Worm (Caenorhabditis elegans) whole organism, L3 larva: ENCODE results near the gene K02E2.11.

ENCODE experiments used
- aly-2 ChIP-seq: fragments of 150-350 bp; optimal IDR thresholded peaks from 2 replicates; lab custom pipeline; 2014; ENCODE audit warnings: missing biosample characterization, missing genetic modification characterization
- ama-1 ChIP-seq: fragments of 150-350 bp; optimal IDR thresholded peaks from 2 replicates; lab custom pipeline; 2018
- ceh-28 ChIP-seq: fragments of 150-350 bp; optimal IDR thresholded peaks from 2 replicates; lab custom pipeline; 2014; ENCODE audit warnings: missing biosample characterization, missing genetic modification reagents, missing genetic modification characterization
- ceh-9 ChIP-seq: sonication (generic microtip); optimal IDR thresholded peaks from 2 replicates; lab custom pipeline; 2018; ENCODE audit warnings: missing biosample characterization, missing genetic modification characterization
- daf-12 ChIP-seq: fragments of 150-350 bp; optimal IDR thresholded peaks from 2 replicates; lab custom pipeline; 2014; ENCODE audit warnings: missing biosample characterization, missing genetic modification reagents, missing genetic modification characterization
- egl-27 ChIP-seq: sonication (generic microtip); optimal IDR thresholded peaks from 4 replicates; lab custom pipeline; 2017; ENCODE audit warnings: missing biosample characterization, missing genetic modification reagents, missing genetic modification characterization
- elt-1 ChIP-seq: fragments of 150-350 bp; optimal IDR thresholded peaks from 2 replicates; lab custom pipeline; 2014; ENCODE audit warnings: missing biosample characterization, missing genetic modification characterization
- elt-2 ChIP-seq: sonication (generic microtip); optimal IDR thresholded peaks from 2 replicates; lab custom pipeline; 2016; ENCODE audit warnings: missing genetic modification reagents, mild to moderate bottlenecking, missing genetic modification characterization, missing compliant biosample characterization
- elt-3 ChIP-seq, 3 experiments: fragments of 150-350 bp in 1 of 3; sonication (generic microtip) in 2 of 3; optimal IDR thresholded peaks; 2 replicates in 2 of 3; 4 replicates in 1 of 3; lab custom pipeline; 2014 to 2017; ENCODE audit warnings: missing biosample characterization in 3 of 3, missing genetic modification characterization in 3 of 3
- eor-1 ChIP-seq, 2 experiments: fragments of 150-350 bp; optimal IDR thresholded peaks; 2 replicates each; lab custom pipeline; 2014 to 2018; ENCODE audit warnings: missing biosample characterization in 2 of 2, missing genetic modification characterization in 2 of 2
- fkh-10 ChIP-seq: sonication (generic microtip); optimal IDR thresholded peaks from 2 replicates; lab custom pipeline; 2017; ENCODE audit warnings: missing biosample characterization, missing genetic modification reagents, missing genetic modification characterization
- fos-1 ChIP-seq: fragments of 150-350 bp; optimal IDR thresholded peaks from 2 replicates; lab custom pipeline; 2014; ENCODE audit warnings: missing biosample characterization, missing genetic modification characterization
- hmg-11 ChIP-seq: sonication (generic microtip); optimal IDR thresholded peaks from 2 replicates; lab custom pipeline; 2016; ENCODE audit warnings: missing genetic modification characterization, missing compliant biosample characterization
- jun-1 ChIP-seq: fragments of 150-350 bp; optimal IDR thresholded peaks from 2 replicates; lab custom pipeline; 2014; ENCODE audit warnings: missing biosample characterization, missing genetic modification reagents, missing genetic modification characterization
- lin-15B ChIP-seq: fragments of 150-350 bp; optimal IDR thresholded peaks from 2 replicates; lab custom pipeline; 2014; ENCODE audit warnings: missing biosample characterization, missing genetic modification characterization
- lin-39 ChIP-seq: fragments of 150-350 bp; optimal IDR thresholded peaks from 2 replicates; lab custom pipeline; 2018; ENCODE audit warnings: missing biosample characterization, missing genetic modification reagents, missing genetic modification characterization
- lsy-12 ChIP-seq: sonication (generic microtip); optimal IDR thresholded peaks from 2 replicates; lab custom pipeline; 2016; ENCODE audit warnings: mild to moderate bottlenecking, missing genetic modification characterization, missing compliant biosample characterization
- mdl-1 ChIP-seq: fragments of 150-350 bp; optimal IDR thresholded peaks from 2 replicates; lab custom pipeline; 2014; ENCODE audit warnings: missing biosample characterization, missing genetic modification characterization
- mml-1 ChIP-seq: fragments of 150-350 bp; sonication (generic microtip); optimal IDR thresholded peaks from 3 replicates; lab custom pipeline; 2014; ENCODE audit warnings: missing biosample characterization, missing genetic modification characterization
- nfya-1 ChIP-seq: sonication (generic microtip); optimal IDR thresholded peaks from 2 replicates; lab custom pipeline; 2017; ENCODE audit warnings: missing genetic modification characterization, mild to moderate bottlenecking, missing compliant biosample characterization, antibody characterized with exemption, moderate library complexity; ENCODE audit not compliant: insufficient read depth
- nhr-11 ChIP-seq: fragments of 150-350 bp; optimal IDR thresholded peaks from 2 replicates; lab custom pipeline; 2014; ENCODE audit warnings: missing biosample characterization, missing genetic modification characterization
- nhr-12 ChIP-seq: fragments of 150-350 bp; optimal IDR thresholded peaks from 2 replicates; lab custom pipeline; 2014; ENCODE audit warnings: missing biosample characterization, missing genetic modification characterization
- nhr-23 ChIP-seq: fragments of 150-350 bp; optimal IDR thresholded peaks from 2 replicates; lab custom pipeline; 2014; ENCODE audit warnings: missing biosample characterization, missing genetic modification reagents, missing genetic modification characterization
- nhr-25 ChIP-seq: sonication (generic microtip); optimal IDR thresholded peaks from 2 replicates; lab custom pipeline; 2017; ENCODE audit warnings: missing biosample characterization, missing genetic modification characterization
- nhr-28 ChIP-seq: fragments of 150-350 bp; optimal IDR thresholded peaks from 2 replicates; lab custom pipeline; 2014; ENCODE audit warnings: missing biosample characterization, missing genetic modification characterization
- nhr-67 ChIP-seq: fragments of 150-350 bp; optimal IDR thresholded peaks from 2 replicates; lab custom pipeline; 2014; ENCODE audit warnings: missing biosample characterization, missing genetic modification characterization
- nhr-77 ChIP-seq: fragments of 150-350 bp; optimal IDR thresholded peaks from 2 replicates; lab custom pipeline; 2014; ENCODE audit warnings: missing biosample characterization, missing genetic modification characterization
- pha-4 ChIP-seq: fragments of 150-350 bp; optimal IDR thresholded peaks from 2 replicates; lab custom pipeline; 2014; ENCODE audit warnings: missing biosample characterization, missing genetic modification reagents, missing genetic modification characterization
- pqm-1 ChIP-seq: fragments of 150-350 bp; optimal IDR thresholded peaks from 2 replicates; lab custom pipeline; 2017; ENCODE audit warnings: missing biosample characterization, missing genetic modification characterization, inconsistent platforms
- sea-2 ChIP-seq: fragments of 150-350 bp; sonication (generic microtip); optimal IDR thresholded peaks from 4 replicates; lab custom pipeline; 2014; ENCODE audit warnings: missing biosample characterization, missing genetic modification reagents, missing genetic modification characterization
- skn-1 ChIP-seq: fragments of 150-350 bp; optimal IDR thresholded peaks from 2 replicates; lab custom pipeline; 2014; ENCODE audit warnings: missing biosample characterization, missing genetic modification characterization
- snpc-4 ChIP-seq: fragments of 150-350 bp; optimal IDR thresholded peaks from 2 replicates; lab custom pipeline; 2014; ENCODE audit warnings: missing biosample characterization, missing genetic modification characterization
- tbx-2 ChIP-seq: sonication (generic microtip); optimal IDR thresholded peaks from 2 replicates; lab custom pipeline; 2016; ENCODE audit warnings: mild to moderate bottlenecking, missing genetic modification characterization, missing compliant biosample characterization
- unc-39 ChIP-seq: sonication (generic microtip); optimal IDR thresholded peaks from 4 replicates; lab custom pipeline; 2017; ENCODE audit warnings: missing biosample characterization, missing genetic modification characterization
- unc-62 ChIP-seq: fragments of 150-350 bp; sonication (generic microtip); optimal IDR thresholded peaks from 4 replicates; lab custom pipeline; 2014; ENCODE audit warnings: missing biosample characterization, missing genetic modification reagents, missing genetic modification characterization
- ztf-11 ChIP-seq: fragments of 150-350 bp; optimal IDR thresholded peaks from 2 replicates; lab custom pipeline; 2014; ENCODE audit warnings: missing biosample characterization, missing genetic modification characterization

The K02E2.11 gene

DNA sequence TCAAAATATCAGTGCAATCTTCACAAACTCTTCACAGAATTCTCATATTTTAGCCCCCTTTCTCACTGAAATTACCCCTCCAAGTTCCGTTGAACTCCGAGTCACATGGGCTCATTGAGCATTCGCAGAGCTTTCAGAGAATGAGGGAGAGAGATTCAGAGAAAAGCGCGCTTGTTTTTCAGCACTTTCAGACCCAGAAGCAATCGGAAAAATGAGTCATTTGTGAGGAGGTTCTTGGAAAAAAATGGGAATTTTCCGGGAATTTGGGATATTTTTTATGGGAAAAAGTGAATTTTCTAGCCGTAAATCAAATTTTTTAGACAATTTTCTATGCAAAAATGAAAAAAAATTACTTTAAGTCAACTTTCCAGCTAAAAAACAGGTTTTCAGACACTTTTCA is 19.7 kb downstream of the K02E2.11 start:
- TF ChIP-seq nhr-28 (no peak), nhr-11 (tag; lab: Kevin White, UChicago) (peak; percentile 49), nfya-1 (peak; percentile 19), fkh-10 (GFP tag; lab: Kevin White, UChicago) (no peak)

- TF ChIP-seq nhr-77 (tag; lab: Kevin White, UChicago) (no peak), tbx-2 (tag; lab: Kevin White, UChicago) (no peak), fos-1 (no peak), nhr-25 (tag; lab: Kevin White, UChicago) (no peak), ceh-9 (tag; lab: Kevin White, UChicago) (no peak), aly-2 (tag; lab: Kevin White, UChicago) (no peak), mdl-1 (tag; lab: Kevin White, UChicago) (no peak), ztf-11 (tag; lab: Kevin White, UChicago) (no peak), lin-15B (tag; lab: Kevin White, UChicago) (no peak), unc-62 (GFP tag; lab: Kevin White, UChicago) (no peak), skn-1 (tag; lab: Kevin White, UChicago) (no peak), egl-27 (tag; lab: Kevin White, UChicago) (no peak), ceh-28 (no peak), elt-2 (tag; lab: Kevin White, UChicago) (no peak), elt-1 (tag; lab: Kevin White, UChicago) (no peak)
- TF ChIP-seq, all 47 proteins: peak for 0
These were observed 23.7 kb downstream of the K02E2.11 start for ce11 chrV:20406817-20407216.

- TF ChIP-seq elt-3 (tag; optimal IDR thresholded peaks at IDR 0.05; lab: Kevin White, UChicago) (no peak), snpc-4 (tag; lab: Kevin White, UChicago) (no peak), daf-12 (tag; lab: Kevin White, UChicago) (no peak), mml-1 (no peak), ceh-9 (tag; lab: Kevin White, UChicago) (no peak), lin-39 (tag; lab: Kevin White, UChicago) (no peak), nhr-12 (tag; lab: Kevin White, UChicago) (no peak), eor-1 (tag; optimal IDR thresholded peaks at IDR 0.05; lab: Kevin White, UChicago) (no peak), sea-2 (GFP tag; lab: Kevin White, UChicago) (no peak), jun-1 (tag; lab: Kevin White, UChicago) (no peak)
These were observed 25.9 kb downstream of the K02E2.11 start for ce11 chrV:20409016-20409415.

DNA sequence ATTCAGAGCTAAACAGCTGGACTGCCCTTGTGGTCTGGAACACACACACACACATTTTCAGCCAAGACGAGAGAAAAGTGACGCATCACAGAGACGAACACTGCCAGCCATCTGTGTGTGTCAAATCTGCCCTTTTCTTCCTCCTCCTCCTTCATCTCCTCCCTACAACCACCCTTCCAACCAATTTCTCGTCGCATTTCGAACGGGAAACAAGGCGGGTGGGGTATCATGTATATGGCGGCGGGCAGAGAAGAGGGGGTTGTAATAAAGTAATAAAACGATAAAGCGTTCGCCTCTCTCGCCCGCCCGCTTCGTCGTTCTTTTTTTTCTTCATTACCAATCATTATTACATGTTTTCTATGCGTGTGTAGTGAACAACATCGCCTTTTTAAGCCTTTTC is 27.2 kb downstream of the K02E2.11 start:
- TF ChIP-seq nhr-67 (tag; lab: Kevin White, UChicago), result no peak
- TF ChIP-seq lin-15B (tag; lab: Kevin White, UChicago), result no peak
- peak; percentile 12 for TF ChIP-seq elt-2 (tag; lab: Kevin White, UChicago)
- no peak for TF ChIP-seq ama-1 (lab: Kevin White, UChicago)

DNA sequence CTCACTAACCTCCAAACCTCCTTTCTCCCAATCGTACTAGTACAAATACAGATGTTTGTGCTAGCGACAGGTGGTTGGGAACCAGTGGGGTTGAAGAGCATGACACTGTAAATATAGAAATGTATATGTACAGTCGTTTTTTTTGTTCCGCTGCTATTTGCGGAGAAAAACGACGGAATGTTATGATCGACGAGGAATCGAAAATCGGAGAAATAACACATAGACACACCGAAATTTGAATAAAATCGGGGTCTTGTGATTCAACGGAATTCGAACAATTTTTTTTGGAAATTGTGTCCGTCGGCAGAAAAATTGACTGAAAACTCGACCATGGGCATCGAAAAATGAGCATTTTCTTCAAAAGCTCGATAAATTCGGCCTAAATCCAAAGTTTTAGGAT is 28.5 kb downstream of the K02E2.11 start, which contains the start of gene F53H2.3:
F53H2.3 (minus strand) TSS at position 101 of the 400 bp plus-strand sequence.
- TF ChIP-seq lin-39 (tag; lab: Kevin White, UChicago), result no peak
- TF ChIP-seq unc-39, result no peak
- no peak for TF ChIP-seq hmg-11
- TF ChIP-seq ama-1 (lab: Kevin White, UChicago), result no peak
- peak; percentile 35 for TF ChIP-seq pha-4 (tag; lab: Kevin White, UChicago)
- no peak for TF ChIP-seq snpc-4 (tag; lab: Kevin White, UChicago)
- no peak for TF ChIP-seq aly-2 (tag; lab: Kevin White, UChicago)

ce11 chrV:20412225-20412624 is 29.1 kb downstream of the K02E2.11 start:
- peak; percentile 52 for TF ChIP-seq pqm-1 (tag; lab: Kevin White, UChicago)
- no peak for TF ChIP-seq daf-12 (tag; lab: Kevin White, UChicago)
- no peak for TF ChIP-seq lsy-12 (tag; lab: Kevin White, UChicago)
- TF ChIP-seq elt-3 (tag; optimal IDR thresholded peaks at IDR 0.05; lab: Kevin White, UChicago), result peak in 1 of 3 experiments; percentile 33
- no peak for TF ChIP-seq snpc-4 (tag; lab: Kevin White, UChicago)
- TF ChIP-seq jun-1 (tag; lab: Kevin White, UChicago), result peak; percentile 41
- no peak for TF ChIP-seq aly-2 (tag; lab: Kevin White, UChicago)
- TF ChIP-seq pha-4 (tag; lab: Kevin White, UChicago), result peak; percentile 18
- TF ChIP-seq nhr-23 (tag; lab: Kevin White, UChicago), result peak; percentile 57
- peak; percentile 89 for TF ChIP-seq elt-2 (tag; lab: Kevin White, UChicago)
- no peak for TF ChIP-seq mdl-1 (tag; lab: Kevin White, UChicago)
- no peak for TF ChIP-seq nhr-12 (tag; lab: Kevin White, UChicago)
